Worm (Caenorhabditis elegans) whole organism, young adult: ENCODE results near the gene tyra-3.

ENCODE experiments used
- B0019.2 ChIP-seq: fragments of 200-800 bp; sonication (Bioruptor generic); conservative IDR thresholded peaks from 2 replicates; pipeline ENCODE4 v1.3.6; 2022; ENCODE audit warnings: missing genetic modification reagents, missing genetic modification characterization, missing compliant biosample characterization
- B0261.1 ChIP-seq: sonication (generic microtip); optimal IDR thresholded peaks from 2 replicates; lab custom pipeline; 2016; ENCODE audit warnings: mild to moderate bottlenecking, missing genetic modification characterization, moderate library complexity, missing compliant biosample characterization
- B0336.3 ChIP-seq: fragments of 200-800 bp; sonication (Bioruptor generic); IDR thresholded peaks from 2 replicates; pipeline ENCODE4 v1.3.6; 2022; ENCODE audit warnings: missing genetic modification characterization, missing compliant biosample characterization
- D2030.7 ChIP-seq: fragments of 200-800 bp; sonication (Bioruptor generic); IDR thresholded peaks from 2 replicates; pipeline ENCODE4 v1.3.6; 2022; ENCODE audit warnings: missing genetic modification reagents, missing genetic modification characterization, missing compliant biosample characterization
- F37B4.10 ChIP-seq: fragments of 200-800 bp; sonication (Bioruptor generic); IDR thresholded peaks from 2 replicates; pipeline ENCODE4 v1.3.6; 2022; ENCODE audit warnings: missing genetic modification characterization, missing compliant biosample characterization
- F39B2.1 ChIP-seq: fragments of 200-800 bp; sonication (Bioruptor generic); IDR thresholded peaks from 2 replicates; pipeline ENCODE4 v1.3.6; 2022; ENCODE audit warnings: missing genetic modification reagents, missing genetic modification characterization, missing compliant biosample characterization
- F52B5.7 ChIP-seq: sonication (generic microtip); optimal IDR thresholded peaks from 2 replicates; lab custom pipeline; 2016; ENCODE audit warnings: mild to moderate bottlenecking, missing genetic modification characterization, missing compliant biosample characterization
- F57C9.4 ChIP-seq: sonication (generic microtip); optimal IDR thresholded peaks from 2 replicates; lab custom pipeline; 2017; ENCODE audit warnings: mild to moderate bottlenecking, missing genetic modification characterization, missing compliant biosample characterization
- K11D2.4 ChIP-seq: fragments of 200-800 bp; sonication (Bioruptor generic); IDR thresholded peaks from 2 replicates; pipeline ENCODE4 v1.3.6; 2022; ENCODE audit warnings: missing genetic modification reagents, missing genetic modification characterization, missing compliant biosample characterization
- T07F8.4 ChIP-seq: sonication (generic microtip); optimal IDR thresholded peaks from 2 replicates; lab custom pipeline; 2016; ENCODE audit warnings: mild to moderate bottlenecking, missing genetic modification characterization, moderate library complexity, missing compliant biosample characterization
- T26A5.8 ChIP-seq: sonication (generic microtip); optimal IDR thresholded peaks from 2 replicates; lab custom pipeline; 2016; ENCODE audit warnings: missing genetic modification characterization, missing compliant biosample characterization
- Y53G8AR.9 ChIP-seq: fragments of 200-800 bp; sonication (Bioruptor generic); conservative IDR thresholded peaks from 2 replicates; pipeline ENCODE4 v1.3.6; 2022; ENCODE audit warnings: missing genetic modification reagents, missing genetic modification characterization, missing compliant biosample characterization
- Y95B8A.8 ChIP-seq: fragments of 200-800 bp; sonication (Bioruptor generic); IDR thresholded peaks from 2 replicates; pipeline ENCODE4 v1.3.6; 2022; ENCODE audit warnings: missing genetic modification reagents, missing genetic modification characterization, missing compliant biosample characterization
- ama-1 ChIP-seq, 3 experiments: fragments of 150-350 bp in 1 of 3; sonication (generic microtip) in 2 of 3; optimal IDR thresholded peaks; 2 replicates each; lab custom pipeline; 2014 to 2018; ENCODE audit warnings: missing biosample characterization in 2 of 3, missing genetic modification characterization in 2 of 3, missing genetic modification reagents in 2 of 3
- aptf-2 ChIP-seq: fragments of 200-800 bp; sonication (Bioruptor generic); conservative IDR thresholded peaks from 2 replicates; pipeline ENCODE4 v1.3.6; 2022; ENCODE audit warnings: missing genetic modification reagents, missing genetic modification characterization, missing compliant biosample characterization
- athp-1 ChIP-seq: sonication (generic microtip); optimal IDR thresholded peaks from 2 replicates; lab custom pipeline; 2017; ENCODE audit warnings: mild to moderate bottlenecking, missing genetic modification characterization, missing compliant biosample characterization
- attf-3 ChIP-seq: fragments of 200-800 bp; sonication (Bioruptor generic); conservative IDR thresholded peaks from 2 replicates; pipeline ENCODE4 v1.3.6; 2022; ENCODE audit warnings: missing genetic modification reagents, missing genetic modification characterization, missing compliant biosample characterization
- attf-6 ChIP-seq: fragments of 200-800 bp; sonication (Bioruptor generic); IDR thresholded peaks from 2 replicates; pipeline ENCODE4 v1.3.6; 2022; ENCODE audit warnings: missing genetic modification reagents, missing genetic modification characterization, missing compliant biosample characterization
- bed-2 ChIP-seq: fragments of 200-800 bp; sonication (Bioruptor generic); IDR thresholded peaks from 2 replicates; pipeline ENCODE4 v1.3.6; 2022; ENCODE audit warnings: missing genetic modification reagents, missing genetic modification characterization, missing compliant biosample characterization
- ceh-27 ChIP-seq: fragments of 200-800 bp; sonication (Bioruptor generic); optimal IDR thresholded peaks from 2 replicates; lab custom pipeline; 2018; ENCODE audit warnings: mild to moderate bottlenecking, missing genetic modification characterization, moderate library complexity, missing compliant biosample characterization
- die-1 ChIP-seq: sonication (generic microtip); optimal IDR thresholded peaks from 2 replicates; lab custom pipeline; 2016; ENCODE audit warnings: missing genotype, mild to moderate bottlenecking, missing genetic modification characterization, missing compliant biosample characterization
- dpff-1 ChIP-seq: sonication (generic microtip); optimal IDR thresholded peaks from 2 replicates; lab custom pipeline; 2017; ENCODE audit warnings: mild to moderate bottlenecking, missing genetic modification characterization, missing compliant biosample characterization
- egl-18 ChIP-seq: fragments of 200-800 bp; sonication (Bioruptor generic); IDR thresholded peaks from 2 replicates; pipeline ENCODE4 v1.3.6; 2022; ENCODE audit warnings: missing genetic modification reagents, missing genetic modification characterization, missing compliant biosample characterization
- him-1 ChIP-seq: sonication (generic microtip); optimal IDR thresholded peaks from 2 replicates; lab custom pipeline; 2016; ENCODE audit warnings: missing genotype, missing genetic modification reagents, missing genetic modification characterization, missing compliant biosample characterization
- hmg-20 ChIP-seq: fragments of 200-800 bp; sonication (Bioruptor generic); IDR thresholded peaks from 2 replicates; pipeline ENCODE4 v1.3.6; 2022; ENCODE audit warnings: missing genetic modification reagents, missing genetic modification characterization, missing compliant biosample characterization
- let-607 ChIP-seq, 2 experiments: fragments of 200-800 bp in 1 of 2; sonication (Bioruptor generic) in 1 of 2; sonication (generic microtip) in 1 of 2; optimal IDR thresholded peaks; 2 replicates each; lab custom pipeline; 2016 to 2018; ENCODE audit warnings: mild to moderate bottlenecking in 2 of 2, missing compliant biosample characterization in 2 of 2, missing genetic modification characterization in 2 of 2, moderate library complexity in 2 of 2, missing genotype in 1 of 2
- madf-6 ChIP-seq: fragments of 200-800 bp; sonication (Bioruptor generic); IDR thresholded peaks from 2 replicates; pipeline ENCODE4 v1.3.6; 2022; ENCODE audit warnings: missing genetic modification reagents, missing genetic modification characterization, missing compliant biosample characterization
- mel-28 ChIP-seq: sonication (generic microtip); optimal IDR thresholded peaks from 2 replicates; lab custom pipeline; 2016; ENCODE audit warnings: borderline replicate concordance, mild to moderate bottlenecking, missing genetic modification characterization, missing compliant biosample characterization
- nhr-27 ChIP-seq: fragments of 200-800 bp; sonication (Bioruptor generic); optimal IDR thresholded peaks from 2 replicates; lab custom pipeline; 2018; ENCODE audit warnings: mild to moderate bottlenecking, missing genetic modification characterization, moderate library complexity, missing compliant biosample characterization
- pbrm-1 ChIP-seq: fragments of 200-800 bp; sonication (Bioruptor generic); IDR thresholded peaks from 2 replicates; pipeline ENCODE4 v1.3.6; 2022; ENCODE audit warnings: missing genetic modification reagents, missing genetic modification characterization, missing compliant biosample characterization
- rec-8 ChIP-seq, 2 experiments: sonication (generic microtip); optimal IDR thresholded peaks; 2 replicates each; lab custom pipeline; 2016; ENCODE audit warnings: mild to moderate bottlenecking in 2 of 2, missing genetic modification characterization in 2 of 2, missing genetic modification reagents in 2 of 2, missing genotype in 2 of 2, missing biosample characterization in 1 of 2, missing compliant biosample characterization in 1 of 2, moderate library complexity in 1 of 2
- repo-1 ChIP-seq: sonication (generic microtip); optimal IDR thresholded peaks from 2 replicates; lab custom pipeline; 2017; ENCODE audit warnings: mild to moderate bottlenecking, missing genetic modification characterization, missing compliant biosample characterization
- snpc-3.4 ChIP-seq: sonication (generic microtip); optimal IDR thresholded peaks from 2 replicates; lab custom pipeline; 2017; ENCODE audit warnings: missing genetic modification characterization, mild to moderate bottlenecking, missing compliant biosample characterization, antibody characterized with exemption, moderate library complexity, missing genotype, missing genetic modification reagents
- snpc-4 ChIP-seq, 5 experiments: fragments of 150-350 bp in 1 of 5; sonication (generic microtip) in 4 of 5; optimal IDR thresholded peaks; 2 replicates each; lab custom pipeline; 2014 to 2018; ENCODE audit warnings: missing genetic modification characterization in 5 of 5, missing biosample characterization in 3 of 5, antibody characterized with exemption in 2 of 5, mild to moderate bottlenecking in 2 of 5, missing compliant biosample characterization in 2 of 5, missing genotype in 2 of 5, moderate library complexity in 2 of 5, missing genetic modification reagents in 1 of 5
- somi-1 ChIP-seq: fragments of 200-800 bp; sonication (Bioruptor generic); optimal IDR thresholded peaks from 2 replicates; lab custom pipeline; 2018; ENCODE audit warnings: mild to moderate bottlenecking, missing genetic modification characterization, missing compliant biosample characterization
- tlf-1 ChIP-seq: fragments of 200-800 bp; sonication (Bioruptor generic); optimal IDR thresholded peaks from 2 replicates; lab custom pipeline; 2018; ENCODE audit warnings: mild to moderate bottlenecking, missing genetic modification characterization, missing compliant biosample characterization
- zfh-2 ChIP-seq: fragments of 200-800 bp; sonication (Bioruptor generic); conservative IDR thresholded peaks from 2 replicates; pipeline ENCODE4 v1.3.6; 2022; ENCODE audit warnings: missing genetic modification reagents, missing genetic modification characterization, missing compliant biosample characterization

tyra-3 gene

DNA sequence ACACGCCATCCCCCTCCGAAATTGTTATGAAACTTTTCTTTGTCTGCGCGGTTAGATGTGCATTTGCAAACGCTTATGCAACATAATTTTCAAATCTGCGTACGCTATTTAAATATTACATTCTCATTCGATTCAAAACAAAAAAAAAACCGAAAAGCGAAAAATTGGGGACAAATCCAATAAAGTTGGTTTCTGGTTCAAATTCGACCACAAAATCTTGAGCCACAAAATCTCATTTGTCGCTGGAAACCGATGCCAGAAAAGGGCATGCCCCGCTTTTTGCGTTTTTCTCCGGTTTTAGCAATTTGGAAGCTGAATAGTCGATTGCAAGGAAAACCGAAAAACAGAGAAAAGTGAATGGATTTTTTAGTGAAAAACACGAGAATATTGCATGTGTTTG is 15.8 kb upstream of the tyra-3 start:
- TF ChIP-seq F57C9.4 (tag; lab: Kevin White, UChicago) (no peak), F39B2.1 (GFP tag; lab: Robert Waterston, UW) (no peak), hmg-20 (GFP tag; lab: Robert Waterston, UW) (no peak), T26A5.8 (no peak), ama-1 (optimal IDR thresholded peaks at IDR 0.05; lab: Kevin White, UChicago) (no peak), ama-1 (GFP tag; optimal IDR thresholded peaks at IDR 0.05; lab: Kevin White, UChicago) (no peak), K11D2.4 (GFP tag; lab: Robert Waterston, UW) (no peak)

DNA sequence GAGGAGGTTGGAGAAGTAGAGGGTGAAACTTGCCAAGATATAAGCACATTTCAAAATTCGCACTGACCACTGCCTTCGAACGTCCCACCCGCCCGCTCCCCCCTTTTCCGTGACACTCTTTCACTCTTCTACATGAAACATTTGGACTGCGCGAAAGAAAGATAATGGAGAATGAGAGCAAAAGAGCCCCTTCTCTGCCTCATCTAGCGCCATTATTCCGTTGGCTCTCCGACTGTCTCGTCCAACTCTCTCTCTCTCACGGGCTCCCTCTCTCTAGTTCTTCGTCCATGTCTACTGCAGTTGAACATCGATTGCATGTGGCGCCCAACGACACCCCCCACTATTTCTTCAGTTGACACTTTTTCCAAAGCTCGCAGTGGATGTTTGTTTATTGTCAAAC is 14.9 kb upstream of the tyra-3 start:
- TF ChIP-seq F37B4.10 (GFP tag; lab: Robert Waterston, UW) (0 out of 2 replicates have a peak, but pooled peaks have one; percentile 32), attf-6 (GFP tag; lab: Robert Waterston, UW) (no peak), pbrm-1 (no peak), somi-1 (GFP tag; lab: Kevin White, UChicago) (no peak)

DNA sequence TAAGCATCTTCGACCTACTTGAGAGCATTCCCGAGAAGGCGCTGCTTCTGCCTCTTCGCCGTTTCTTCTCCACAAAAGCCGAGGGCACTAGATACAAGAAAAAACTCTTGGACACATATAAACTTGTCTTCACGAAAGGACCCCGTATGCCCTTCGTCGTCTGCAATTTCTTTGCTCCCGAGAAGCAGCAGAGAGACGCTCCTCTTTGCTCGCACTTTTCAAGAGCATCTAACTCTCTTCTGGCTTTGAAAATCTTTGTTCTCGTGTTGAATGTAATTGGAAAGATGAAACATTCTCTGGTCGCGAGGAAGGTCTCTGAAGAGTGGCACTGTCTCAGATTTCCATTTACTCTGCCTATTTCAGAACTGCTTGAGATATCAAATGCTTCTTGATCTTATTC is 8.9 kb upstream of the tyra-3 start:
- TF ChIP-seq mel-28 (tag; lab: Kevin White, UChicago) (no peak), F52B5.7 (tag; lab: Kevin White, UChicago) (no peak), ceh-27 (peak; percentile 47), snpc-4 (GFP tag; optimal IDR thresholded peaks at IDR 0.05; lab: Kevin White, UChicago) (no peak), snpc-4 (tag; optimal IDR thresholded peaks at IDR 0.05; lab: Kevin White, UChicago) (no peak), Y95B8A.8 (GFP tag; lab: Robert Waterston, UW) (no peak), attf-3 (GFP tag; lab: Robert Waterston, UW) (no peak), dpff-1 (tag; lab: Kevin White, UChicago) (no peak)

DNA sequence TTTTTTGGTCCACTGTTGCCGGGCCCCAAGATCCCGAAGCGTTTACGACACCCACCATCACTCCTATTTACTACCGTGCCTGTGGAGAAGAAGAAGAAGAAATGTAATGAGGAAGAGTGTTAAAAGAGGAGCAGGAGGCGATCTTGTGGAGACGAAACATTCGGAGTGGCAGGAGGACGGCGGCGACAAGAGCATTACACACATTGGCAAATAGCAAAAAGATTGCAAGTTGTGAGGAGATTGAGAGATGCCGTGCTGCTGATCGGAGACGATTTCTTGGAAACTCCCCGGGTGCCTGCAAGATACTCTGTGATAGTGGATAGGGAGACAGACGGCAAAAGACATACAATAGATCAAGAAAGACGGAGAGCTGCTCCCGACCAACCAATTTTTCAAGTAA is 9.4 kb downstream of the tyra-3 start, which contains the start of gene M03F4.4:
Gene M03F4.4 (minus strand): TSS at position 160 of the 400 bp plus-strand sequence.
- peak; percentile 66 for TF ChIP-seq zfh-2 (GFP tag; lab: Robert Waterston, UW)
- TF ChIP-seq madf-6 (GFP tag; lab: Robert Waterston, UW) = no peak

DNA sequence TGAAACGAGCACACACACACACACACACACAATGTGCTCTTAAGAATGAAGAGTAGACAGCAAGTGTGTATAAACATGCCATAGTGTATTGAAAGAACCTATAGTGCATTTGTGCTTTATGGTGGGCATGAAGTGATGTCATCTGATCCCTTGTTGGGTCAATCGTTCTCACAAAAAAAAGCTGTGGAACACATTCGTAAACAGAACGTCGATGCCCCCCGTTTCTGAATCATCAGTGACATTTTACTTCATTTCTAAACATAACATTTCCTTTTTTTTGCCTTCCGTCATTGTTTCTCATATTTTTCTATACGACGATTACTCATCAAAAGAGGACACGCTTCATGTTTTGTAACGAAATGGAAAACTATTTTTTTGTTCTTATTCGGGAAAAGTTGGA is 11.1 kb downstream of the tyra-3 start:
- TF ChIP-seq K11D2.4 (GFP tag; lab: Robert Waterston, UW) (no peak), bed-2 (GFP tag; lab: Robert Waterston, UW) (no peak), nhr-27 (tag; lab: Kevin White, UChicago) (no peak), aptf-2 (GFP tag; lab: Robert Waterston, UW) (no peak), F37B4.10 (GFP tag; lab: Robert Waterston, UW) (no peak), pbrm-1 (no peak), die-1 (tag; lab: Kevin White, UChicago) (no peak), B0019.2 (GFP tag; lab: Robert Waterston, UW) (no peak)

DNA sequence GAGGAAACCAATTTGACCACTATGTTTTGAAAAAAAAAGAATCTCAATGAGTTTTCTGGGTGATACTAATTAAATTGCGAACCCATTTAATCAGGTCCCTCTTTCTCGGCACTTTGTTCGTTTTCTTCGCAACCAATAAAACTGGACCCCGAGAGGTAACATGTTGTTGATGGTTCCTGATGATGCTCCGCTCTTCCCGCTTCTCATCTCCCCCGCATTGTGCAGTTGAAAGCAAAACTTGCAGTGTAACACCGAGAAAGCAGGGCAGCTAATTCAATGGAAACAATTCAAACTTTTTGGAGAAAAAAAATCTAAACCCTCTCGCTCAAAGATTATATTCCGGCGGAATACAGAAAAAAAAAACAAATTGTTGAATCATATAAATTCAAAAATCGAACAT is 11.6 kb downstream of the tyra-3 start:
- TF ChIP-seq zfh-2 (GFP tag; lab: Robert Waterston, UW) (0 out of 2 replicates have a peak, but pooled peaks have one; percentile 30), snpc-3.4 (no peak), tlf-1 (GFP tag; lab: Kevin White, UChicago) (no peak)

DNA sequence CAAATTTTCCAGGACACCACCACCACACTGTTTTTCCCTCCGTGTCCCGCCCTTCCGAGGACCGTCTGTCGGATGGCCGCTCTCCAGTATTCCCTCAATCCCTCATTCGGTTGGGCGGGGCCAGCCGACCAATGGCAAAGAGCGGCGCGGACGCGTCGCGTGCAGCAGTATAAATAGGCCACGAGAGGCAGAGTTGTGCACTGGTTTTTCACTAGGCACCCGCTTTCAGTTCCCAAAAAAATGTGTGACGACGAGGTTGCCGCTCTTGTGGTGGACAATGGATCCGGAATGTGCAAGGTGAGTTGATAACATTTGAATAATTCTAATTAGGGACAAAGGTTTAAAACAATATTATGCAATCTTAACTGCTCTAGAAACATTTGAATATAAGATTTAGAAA is 12.6 kb downstream of the tyra-3 start, which contains the start of gene act-4:
Gene act-4 (plus strand): TSS at position 200 of the 400 bp plus-strand sequence.
- TF ChIP-seq Y53G8AR.9 (no peak), athp-1 (tag; lab: Kevin White, UChicago) (no peak), T07F8.4 (no peak), zfh-2 (GFP tag; lab: Robert Waterston, UW) (peak; percentile 97), repo-1 (tag; lab: Kevin White, UChicago) (no peak), bed-2 (GFP tag; lab: Robert Waterston, UW) (no peak), D2030.7 (no peak), him-1 (tag; lab: Kevin White, UChicago) (no peak), rec-8 (tag; optimal IDR thresholded peaks at IDR 0.05; lab: Kevin White, UChicago) (no peak), B0261.1 (tag; lab: Kevin White, UChicago) (no peak), let-607 (tag; optimal IDR thresholded peaks at IDR 0.05; lab: Kevin White, UChicago) (no peak), B0336.3 (GFP tag; lab: Robert Waterston, UW) (no peak), egl-18 (GFP tag; lab: Robert Waterston, UW) (0 out of 2 replicates have a peak, but pooled peaks have one; percentile 45), F57C9.4 (tag; lab: Kevin White, UChicago) (no peak)
